Fruit fly (Drosophila melanogaster) whole organism, adult: ENCODE measurements around the gene Hug.
"Not testable (repeated sequence)": the region's sequence is repeated elsewhere in the genome, so short reads cannot be mapped to it uniquely, and the experiment has no call there.

Experiments
- CG11617 ChIP-seq: fragments of 200-800 bp; sonication (Bioruptor generic); optimal IDR thresholded peaks from 2 replicates; lab custom pipeline; 2017; ENCODE audit warnings: mild to moderate bottlenecking, missing biosample characterization, missing genetic modification reagents, missing genetic modification characterization
- CG12768 ChIP-seq: fragments of 200-800 bp; sonication (Bioruptor generic); optimal IDR thresholded peaks from 2 replicates; lab custom pipeline; 2017; ENCODE audit warnings: missing biosample characterization, missing genetic modification characterization, mild to moderate bottlenecking, moderate library complexity, missing genetic modification reagents
- CG14711 ChIP-seq: fragments of 200-800 bp; sonication (Bioruptor generic); optimal IDR thresholded peaks from 2 replicates; lab custom pipeline; 2018; ENCODE audit warnings: missing biosample characterization, mild to moderate bottlenecking, missing genetic modification characterization, moderate library complexity
- CG1620 ChIP-seq: fragments of 200-800 bp; sonication (Bioruptor generic); optimal IDR thresholded peaks from 2 replicates; lab custom pipeline; 2016; ENCODE audit warnings: missing biosample characterization, missing genetic modification characterization
- CG33017 ChIP-seq: fragments of 200-800 bp; sonication (Bioruptor generic); optimal IDR thresholded peaks from 2 replicates; lab custom pipeline; 2018; ENCODE audit warnings: missing biosample characterization, mild to moderate bottlenecking, missing genetic modification characterization, moderate library complexity
- CG5204 ChIP-seq: fragments of 200-800 bp; sonication (Bioruptor generic); optimal IDR thresholded peaks from 2 replicates; lab custom pipeline; 2016; ENCODE audit warnings: missing biosample characterization, missing genetic modification characterization
- CG7045 ChIP-seq: fragments of 200-800 bp; sonication (Bioruptor generic); optimal IDR thresholded peaks from 2 replicates; lab custom pipeline; 2017; ENCODE audit warnings: missing biosample characterization, mild to moderate bottlenecking, missing genetic modification characterization
- CG7101 ChIP-seq: fragments of 200-800 bp; sonication (Bioruptor generic); optimal IDR thresholded peaks from 2 replicates; lab custom pipeline; 2018; ENCODE audit warnings: missing biosample characterization, mild to moderate bottlenecking, missing genetic modification characterization, moderate library complexity
- Clk ChIP-seq: fragments of 200-800 bp; sonication (Bioruptor generic); optimal IDR thresholded peaks from 2 replicates; lab custom pipeline; 2017; ENCODE audit warnings: missing biosample characterization, missing genetic modification characterization
- Crg-1 ChIP-seq: fragments of 200-800 bp; sonication (Bioruptor generic); optimal IDR thresholded peaks from 2 replicates; lab custom pipeline; 2016; ENCODE audit warnings: missing biosample characterization, missing genetic modification characterization
- Hr96 ChIP-seq: fragments of 200-800 bp; sonication (Bioruptor generic); optimal IDR thresholded peaks from 2 replicates; lab custom pipeline; 2016; ENCODE audit warnings: missing biosample characterization, missing genetic modification characterization
- Mnt ChIP-seq: fragments of 200-800 bp; sonication (Bioruptor generic); optimal IDR thresholded peaks from 2 replicates; lab custom pipeline; 2016; ENCODE audit warnings: missing biosample characterization, mild to moderate bottlenecking, missing genetic modification characterization
- bab1 ChIP-seq: fragments of 200-800 bp; sonication (Bioruptor generic); optimal IDR thresholded peaks from 3 replicates; lab custom pipeline; 2019; ENCODE audit warnings: missing biosample characterization, mild to moderate bottlenecking, missing genetic modification characterization, moderate library complexity
- cic ChIP-seq: fragments of 200-800 bp; sonication (Bioruptor generic); optimal IDR thresholded peaks from 2 replicates; lab custom pipeline; 2017; ENCODE audit warnings: missing biosample characterization, mild to moderate bottlenecking, missing genetic modification characterization, moderate library complexity
- cnc ChIP-seq, 2 experiments: fragments of >200 bp; optimal IDR thresholded peaks; 2 replicates each; lab custom pipeline; 2017
- kay ChIP-seq: fragments of 200-800 bp; sonication (Bioruptor generic); peaks from one replicate; lab custom pipeline; 2016; ENCODE audit warnings: missing biosample characterization, missing genetic modification characterization, borderline replicate concordance
- ovo ChIP-seq: fragments of 200-800 bp; sonication (Bioruptor generic); optimal IDR thresholded peaks from 2 replicates; lab custom pipeline; 2016; ENCODE audit warnings: missing biosample characterization, missing genetic modification characterization
- pad ChIP-seq: fragments of 200-800 bp; sonication (Bioruptor generic); optimal IDR thresholded peaks from 3 replicates; lab custom pipeline; 2017; ENCODE audit warnings: missing biosample characterization, missing genetic modification characterization, mild to moderate bottlenecking, moderate library complexity, missing genetic modification reagents
- tj ChIP-seq: fragments of 200-800 bp; sonication (Bioruptor generic); optimal IDR thresholded peaks from 3 replicates; lab custom pipeline; 2017; ENCODE audit warnings: missing biosample characterization, mild to moderate bottlenecking, missing genetic modification characterization, moderate library complexity
- toe ChIP-seq: fragments of 200-800 bp; sonication (Bioruptor generic); optimal IDR thresholded peaks from 2 replicates; lab custom pipeline; 2016; ENCODE audit warnings: missing biosample characterization, missing genetic modification characterization

Hug gene

dm6 chr3R:12525888-12526287 is at the start of gene Hug:
Hug (plus strand) TSS chr3R:12526188.
- no peak for TF ChIP-seq tj
- no peak for TF ChIP-seq CG1620 (GFP tag; lab: Kevin White, UChicago)
- TF ChIP-seq kay (GFP tag; lab: Kevin White, UChicago) = no peak
- no peak for TF ChIP-seq pad (GFP tag; lab: Kevin White, UChicago)
- no peak for TF ChIP-seq Clk (GFP tag; lab: Kevin White, UChicago)
- TF ChIP-seq CG5204 (GFP tag; lab: Kevin White, UChicago) = no peak
- TF ChIP-seq cnc (optimal IDR thresholded peaks at IDR 0.05; lab: Kevin White, UChicago) = no peak
- TF ChIP-seq CG12768 = no peak
- TF ChIP-seq CG14711 (tag; lab: Kevin White, UChicago) = no peak
- TF ChIP-seq CG7101 (tag; lab: Kevin White, UChicago) = no peak
- no peak for TF ChIP-seq toe (GFP tag; lab: Kevin White, UChicago)
- TF ChIP-seq Crg-1 (GFP tag; lab: Kevin White, UChicago) = no peak
- no peak for TF ChIP-seq Mnt
- no peak for TF ChIP-seq cic (GFP tag; lab: Kevin White, UChicago)

dm6 chr3R:12502210-12502609 is 23.8 kb upstream of the Hug start, which contains the start of gene Hsp70Bbb:
Hsp70Bbb (plus strand) TSS chr3R:12502510.
- not testable (repeated sequence) for TF ChIP-seq cnc (optimal IDR thresholded peaks at IDR 0.05; lab: Kevin White, UChicago); CG14711 (tag; lab: Kevin White, UChicago); CG33017 (tag; lab: Kevin White, UChicago)

- not testable (repeated sequence) for TF ChIP-seq cnc (optimal IDR thresholded peaks at IDR 0.05; lab: Kevin White, UChicago); CG33017 (tag; lab: Kevin White, UChicago); tj
These were observed 20.5 kb upstream of the Hug start, which contains the start of gene Hsp70Bb for dm6 chr3R:12505493-12505892. Hsp70Bb (plus strand) TSS chr3R:12505793.

dm6 chr3R:12508776-12509175 is 17.2 kb upstream of the Hug start, which contains the start of gene Hsp70Bc:
Hsp70Bc (plus strand) TSS chr3R:12509076.
- not testable (repeated sequence) for TF ChIP-seq CG7101 (tag; lab: Kevin White, UChicago); Crg-1 (GFP tag; lab: Kevin White, UChicago); CG33017 (tag; lab: Kevin White, UChicago)

dm6 chr3R:12514997-12515396 is 11.0 kb upstream of the Hug start:
- TF ChIP-seq cic (GFP tag; lab: Kevin White, UChicago) (no peak), CG14711 (tag; lab: Kevin White, UChicago) (no peak), CG11617 (GFP tag; lab: Kevin White, UChicago) (no peak), Hr96 (GFP tag; lab: Kevin White, UChicago) (no peak), Crg-1 (GFP tag; lab: Kevin White, UChicago) (no peak), CG33017 (tag; lab: Kevin White, UChicago) (no peak), tj (no peak), CG5204 (GFP tag; lab: Kevin White, UChicago) (no peak), CG7045 (GFP tag; lab: Kevin White, UChicago) (no peak), toe (GFP tag; lab: Kevin White, UChicago) (no peak), Mnt (no peak)

- TF ChIP-seq CG5204 (GFP tag; lab: Kevin White, UChicago) (no peak), CG7101 (tag; lab: Kevin White, UChicago) (no peak)
These were observed 17.0 kb downstream of the Hug start for dm6 chr3R:12542947-12543346.

dm6 chr3R:12548229-12548628 is 22.2 kb downstream of the Hug start, which contains the start of gene Octbeta3R:
Octbeta3R (minus strand) TSS chr3R:12548229.
- no peak for TF ChIP-seq tj
- no peak for TF ChIP-seq Mnt
- no peak for TF ChIP-seq Crg-1 (GFP tag; lab: Kevin White, UChicago)
- TF ChIP-seq CG33017 (tag; lab: Kevin White, UChicago) = no peak
- TF ChIP-seq bab1 (GFP tag; lab: Kevin White, UChicago) = no peak
- no peak for TF ChIP-seq cnc (optimal IDR thresholded peaks at IDR 0.05; lab: Kevin White, UChicago)
- TF ChIP-seq cic (GFP tag; lab: Kevin White, UChicago) = no peak
- TF ChIP-seq CG11617 (GFP tag; lab: Kevin White, UChicago) = no peak
- TF ChIP-seq CG12768 = no peak
- TF ChIP-seq kay (GFP tag; lab: Kevin White, UChicago) = no peak
- TF ChIP-seq ovo = no peak
- no peak for TF ChIP-seq CG1620 (GFP tag; lab: Kevin White, UChicago)
- no peak for TF ChIP-seq Hr96 (GFP tag; lab: Kevin White, UChicago)
- TF ChIP-seq toe (GFP tag; lab: Kevin White, UChicago) = no peak

- no peak for TF ChIP-seq cic (GFP tag; lab: Kevin White, UChicago)
- TF ChIP-seq kay (GFP tag; lab: Kevin White, UChicago) = no peak
- TF ChIP-seq CG7045 (GFP tag; lab: Kevin White, UChicago) = no peak
- no peak for TF ChIP-seq cnc (optimal IDR thresholded peaks at IDR 0.05; lab: Kevin White, UChicago)
- TF ChIP-seq Mnt = no peak
- no peak for TF ChIP-seq CG11617 (GFP tag; lab: Kevin White, UChicago)
- no peak for TF ChIP-seq tj
- TF ChIP-seq CG1620 (GFP tag; lab: Kevin White, UChicago) = no peak
- no peak for TF ChIP-seq pad (GFP tag; lab: Kevin White, UChicago)
- no peak for TF ChIP-seq CG14711 (tag; lab: Kevin White, UChicago)
- no peak for TF ChIP-seq Crg-1 (GFP tag; lab: Kevin White, UChicago)
- TF ChIP-seq CG5204 (GFP tag; lab: Kevin White, UChicago) = no peak
- no peak for TF ChIP-seq Clk (GFP tag; lab: Kevin White, UChicago)
- no peak for TF ChIP-seq ovo
- TF ChIP-seq CG33017 (tag; lab: Kevin White, UChicago) = no peak
- no peak for TF ChIP-seq Hr96 (GFP tag; lab: Kevin White, UChicago)
These were observed 35.2 kb downstream of the Hug start for dm6 chr3R:12561149-12561548.
